Fruit fly (Drosophila melanogaster): ENCODE data around the gene CG4297.

DNA sequence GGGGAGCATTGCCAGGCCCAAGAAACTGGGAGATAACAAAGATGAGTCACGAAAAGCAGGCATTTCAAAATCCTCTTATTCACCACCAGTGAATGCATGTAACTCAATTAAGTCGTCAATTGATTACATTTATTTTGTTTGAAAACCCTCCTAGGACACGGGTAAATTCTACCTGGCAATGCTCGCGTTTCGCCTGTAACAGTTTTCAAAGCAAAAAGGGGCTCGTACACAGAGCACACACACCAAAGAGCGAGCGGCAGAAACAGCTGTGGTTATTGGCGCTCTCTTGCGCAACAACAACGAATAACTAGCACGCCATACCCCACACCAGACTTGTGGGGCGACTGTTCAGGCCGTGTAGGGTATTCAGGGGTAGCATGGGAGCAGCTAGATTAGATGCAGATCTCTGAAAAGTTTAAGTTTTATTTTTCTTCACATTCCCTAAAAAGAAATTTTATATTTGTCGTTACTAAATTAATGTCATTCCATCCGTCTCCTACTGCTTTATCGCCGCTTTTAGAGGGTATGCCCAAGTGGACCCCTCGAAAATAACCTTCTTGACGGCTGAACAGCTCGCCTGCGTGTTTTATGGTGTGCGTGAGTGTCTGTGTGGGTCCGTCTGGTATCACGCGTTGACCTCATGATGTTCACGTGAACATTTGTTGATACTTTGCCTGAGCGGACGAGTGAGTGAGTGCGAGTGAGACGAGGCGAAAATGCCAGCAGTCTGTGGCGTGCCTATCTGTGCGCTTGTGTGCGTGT is 8.8 kb upstream of the CG4297 start:
- TF ChIP-seq psq (optimal IDR thresholded peaks at IDR 0.05): no peak
- TF ChIP-seq pan (optimal IDR thresholded peaks at IDR 0.05): peak; percentile 98
- TF ChIP-seq usp (GFP tag; optimal IDR thresholded peaks at IDR 0.05): no peak
- TF ChIP-seq CG8478 (optimal IDR thresholded peaks at IDR 0.05): no peak
